Fruit fly (Drosophila melanogaster): ENCODE results near the gene CG2617.

CG2617 gene

DNA sequence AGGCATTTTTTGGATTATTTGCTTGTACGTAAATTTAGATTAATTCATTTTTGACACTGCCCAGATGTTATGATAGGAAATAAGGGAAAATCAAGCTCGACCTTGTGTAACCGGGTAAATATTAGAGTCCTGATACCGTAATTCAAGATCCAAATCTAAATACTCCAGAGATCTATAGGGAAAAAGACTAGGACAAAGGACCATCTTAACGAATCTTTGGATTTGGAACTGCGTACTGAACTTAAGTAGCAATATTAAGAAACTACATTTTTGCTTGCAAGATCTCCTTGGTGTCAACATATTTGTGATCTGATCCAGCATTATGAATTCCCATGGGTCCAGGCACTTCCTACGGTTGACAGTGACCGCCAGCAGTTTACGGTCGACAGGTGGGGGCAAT lies 44.3 kb downstream of the CG2617 start, which contains the start of gene CG9316:
Gene CG9316 (minus strand): TSS at position 101 of the 400 bp plus-strand sequence.
- TF ChIP-seq CG8478 (optimal IDR thresholded peaks at IDR 0.05) (no peak), CTCF (optimal IDR thresholded peaks at IDR 0.05) (no peak)

DNA sequence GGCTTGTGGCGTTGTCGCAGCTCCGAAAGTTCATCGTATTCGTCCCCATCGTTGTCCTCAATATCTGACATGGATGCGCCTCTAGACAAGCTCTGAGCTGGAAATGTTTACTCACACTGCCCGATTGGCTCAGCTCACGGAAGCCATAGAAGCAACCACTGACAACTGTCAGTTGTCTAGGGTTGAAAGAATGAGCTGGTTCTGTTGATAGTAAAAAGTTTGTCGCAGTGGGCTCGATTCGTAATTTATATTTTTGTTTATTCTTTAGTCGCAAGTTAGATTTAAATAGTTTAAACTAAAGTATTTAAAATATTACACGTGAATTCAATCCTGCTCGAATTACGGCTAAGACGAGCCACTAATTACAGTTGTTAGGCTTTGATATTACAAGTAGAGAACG lies 48.0 kb downstream of the CG2617 start, which contains the start of gene CarT:
Gene CarT (minus strand): TSS at position 101 of the 400 bp plus-strand sequence.
- TF ChIP-seq CTCF (optimal IDR thresholded peaks at IDR 0.05) = no peak
- no peak for TF ChIP-seq CG8478 (optimal IDR thresholded peaks at IDR 0.05)

DNA sequence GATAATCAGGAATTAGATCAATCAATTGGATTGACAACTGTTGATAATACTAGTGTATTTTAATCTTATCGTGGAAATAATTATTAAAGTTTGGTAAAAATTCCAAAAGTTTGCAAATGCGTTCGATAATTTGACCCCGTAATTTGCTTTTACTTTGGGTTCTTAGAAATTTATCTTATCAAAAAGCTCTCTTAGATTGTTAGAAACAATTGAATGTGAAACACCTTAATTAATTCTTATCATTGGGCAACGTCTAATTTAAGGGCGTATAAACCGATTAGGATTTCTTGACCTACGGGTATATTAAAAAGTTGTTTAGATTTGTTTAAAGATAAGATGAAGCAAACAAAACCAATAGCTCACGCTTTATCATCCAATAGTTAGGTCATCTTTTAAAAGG lies 50.9 kb downstream of the CG2617 start:
- no peak for TF ChIP-seq CG8478 (optimal IDR thresholded peaks at IDR 0.05)
- no peak for TF ChIP-seq CTCF (optimal IDR thresholded peaks at IDR 0.05)

Measured in S2 (cell line).